Worm (Caenorhabditis elegans): ENCODE data around the gene wdr-60.
"Not testable (repeated sequence)": the region's sequence is repeated elsewhere in the genome, so short reads cannot be mapped to it uniquely, and the experiment has no call there.

The wdr-60 gene

DNA sequence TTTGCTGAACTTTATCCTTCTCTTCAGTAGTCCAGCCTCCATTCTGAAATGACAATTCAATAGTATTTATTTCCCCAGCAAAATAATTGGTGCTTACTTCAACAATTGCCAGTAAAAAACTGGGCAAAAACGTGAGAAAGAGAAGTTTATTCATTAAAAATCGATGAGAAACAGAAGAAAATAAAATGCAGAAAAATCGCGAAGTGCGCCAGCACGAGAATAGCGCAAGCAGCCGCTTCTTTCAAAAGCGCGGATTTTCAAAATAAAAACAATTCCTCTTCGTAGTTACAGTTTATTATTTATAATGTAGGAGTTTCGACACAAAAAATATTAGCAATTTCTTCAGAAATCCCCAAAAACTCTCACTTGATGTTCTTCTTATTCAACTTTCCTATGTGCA lies 24.1 kb upstream of the wdr-60 start, which contains the start of gene C27F2.9 (continued):
- no peak for TF ChIP-seq ztf-11 (tag; optimal IDR thresholded peaks at IDR 0.05)
- TF ChIP-seq pha-4 (tag; optimal IDR thresholded peaks at IDR 0.05) = peak; percentile 92
- no peak for TF ChIP-seq nhr-28 (tag; optimal IDR thresholded peaks at IDR 0.05)
- no peak for TF ChIP-seq sea-2 (GFP tag; optimal IDR thresholded peaks at IDR 0.05)
- peak; percentile 72 for TF ChIP-seq lsy-12 (tag; optimal IDR thresholded peaks at IDR 0.05)
- TF ChIP-seq lin-15B (tag; optimal IDR thresholded peaks at IDR 0.05) = peak; percentile 84

ce11 chrIII:4965271-4965670 lies 21.7 kb upstream of the wdr-60 start, which contains the start of gene nca-2:
Gene nca-2 (plus strand): TSS chrIII:4965571.
- TF ChIP-seq unc-39 (tag; optimal IDR thresholded peaks at IDR 0.05) (no peak), mdl-1 (tag; optimal IDR thresholded peaks at IDR 0.05) (no peak)

DNA sequence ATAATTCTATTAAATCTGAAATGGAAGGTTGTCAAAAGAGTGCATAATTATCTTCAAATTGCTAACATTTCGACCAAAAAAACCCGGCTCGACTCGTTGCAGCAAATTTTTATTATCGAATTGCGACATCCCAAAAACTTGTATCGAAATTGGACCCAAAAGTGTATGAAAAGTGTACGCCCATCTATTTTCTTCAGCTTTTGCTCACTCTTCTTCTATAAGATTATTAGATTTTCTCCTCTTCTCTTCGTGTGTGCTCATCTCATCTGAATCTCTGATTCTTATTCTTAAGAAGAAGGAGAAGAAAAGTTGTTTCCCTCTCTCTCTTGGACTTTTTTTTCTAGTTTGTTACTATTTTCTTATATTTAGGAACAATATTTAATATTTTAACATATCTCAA lies 19.8 kb upstream of the wdr-60 start:
- peak; percentile 94 for TF ChIP-seq fkh-10 (GFP tag; optimal IDR thresholded peaks at IDR 0.05)
- TF ChIP-seq ceh-16 (tag; optimal IDR thresholded peaks at IDR 0.05) = no peak

ce11 chrIII:4968146-4968545 lies 18.9 kb upstream of the wdr-60 start:
- peak; percentile 12 for TF ChIP-seq nfya-1 (tag; optimal IDR thresholded peaks at IDR 0.05; ENCODE audit: insufficient read depth)
- no peak for TF ChIP-seq nhr-67 (tag; optimal IDR thresholded peaks at IDR 0.05)
- no peak for TF ChIP-seq lsy-12 (tag; optimal IDR thresholded peaks at IDR 0.05)
- no peak for TF ChIP-seq skn-1 (tag; optimal IDR thresholded peaks at IDR 0.05)

ce11 chrIII:4980367-4980766 lies 6.6 kb upstream of the wdr-60 start, which contains the start of gene C27F2.6:
Gene C27F2.6 (minus strand): TSS chrIII:4980467.
- TF ChIP-seq nhr-237, aly-2, jun-1 (tag; optimal IDR thresholded peaks at IDR 0.05): not testable (repeated sequence)

- TF ChIP-seq zag-1 (tag; optimal IDR thresholded peaks at IDR 0.05) (no peak), lin-15B (tag; optimal IDR thresholded peaks at IDR 0.05) (no peak), mml-1 (tag; optimal IDR thresholded peaks at IDR 0.05) (no peak), pqm-1 (tag; optimal IDR thresholded peaks at IDR 0.05) (no peak), egl-5 (tag; optimal IDR thresholded peaks at IDR 0.05) (no peak), nhr-237 (tag; optimal IDR thresholded peaks at IDR 0.05) (no peak), jun-1 (tag; optimal IDR thresholded peaks at IDR 0.05) (no peak), fkh-10 (GFP tag; optimal IDR thresholded peaks at IDR 0.05) (no peak), nfya-1 (tag; optimal IDR thresholded peaks at IDR 0.05; ENCODE audit: insufficient read depth) (no peak), lsy-12 (tag; optimal IDR thresholded peaks at IDR 0.05) (no peak), eor-1 (tag; optimal IDR thresholded peaks at IDR 0.05) (no peak), snpc-4 (tag; optimal IDR thresholded peaks at IDR 0.05) (no peak), fos-1 (tag; optimal IDR thresholded peaks at IDR 0.05) (no peak), unc-39 (tag; optimal IDR thresholded peaks at IDR 0.05) (no peak), nhr-25 (tag; optimal IDR thresholded peaks at IDR 0.05) (no peak), ceh-28 (tag; optimal IDR thresholded peaks at IDR 0.05) (no peak)
These were observed 3.0 kb upstream of the wdr-60 start for ce11 chrIII:4983961-4984360.

- TF ChIP-seq nhr-76 (tag; optimal IDR thresholded peaks at IDR 0.05) (no peak), nfya-1 (tag; optimal IDR thresholded peaks at IDR 0.05; ENCODE audit: insufficient read depth) (peak; percentile 72)
These were observed 2.4 kb upstream of the wdr-60 start, which contains the start of gene C27F2.7 for ce11 chrIII:4984444-4985086. Gene C27F2.7 (minus strand): TSS chrIII:4984494.

DNA sequence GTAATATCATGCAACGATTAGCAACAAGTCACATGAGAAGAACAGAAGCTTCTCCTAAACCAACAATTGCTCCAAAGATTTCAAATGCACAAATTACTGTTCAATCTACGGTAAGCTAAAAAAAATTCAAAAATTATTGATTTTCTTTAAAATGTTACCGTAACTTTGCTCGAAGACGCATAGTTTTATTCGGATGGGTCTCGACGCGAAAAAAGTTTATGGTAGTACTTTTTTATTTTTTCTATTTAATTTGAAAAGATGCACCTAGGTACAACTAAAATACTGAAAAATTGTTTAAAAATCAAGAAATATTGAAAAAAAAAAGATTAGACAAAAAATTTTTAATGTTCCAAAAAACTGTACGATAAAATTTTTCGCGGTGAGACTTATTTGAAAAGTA lies 657 bp downstream of the wdr-60 start:
- TF ChIP-seq nhr-77 (tag; optimal IDR thresholded peaks at IDR 0.05) (no peak), hmg-11 (tag; optimal IDR thresholded peaks at IDR 0.05) (no peak), mdl-1 (tag; optimal IDR thresholded peaks at IDR 0.05) (no peak), nhr-28 (tag; optimal IDR thresholded peaks at IDR 0.05) (no peak), ama-1 (optimal IDR thresholded peaks at IDR 0.05) (no peak), lsy-12 (tag; optimal IDR thresholded peaks at IDR 0.05) (no peak)

Data from whole organism, L3 larva.